Worm (Caenorhabditis elegans) whole organism, L3 larva: ENCODE data around the gene K04D7.6.

Experiments used
- R02D3.7 ChIP-seq: fragments of 150-350 bp; optimal IDR thresholded peaks from 2 replicates; lab custom pipeline; 2014; ENCODE audit warnings: missing biosample characterization, missing genetic modification characterization
- aly-2 ChIP-seq: fragments of 150-350 bp; optimal IDR thresholded peaks from 2 replicates; lab custom pipeline; 2014; ENCODE audit warnings: missing biosample characterization, missing genetic modification characterization
- ama-1 ChIP-seq: fragments of 150-350 bp; optimal IDR thresholded peaks from 2 replicates; lab custom pipeline; 2018
- ceh-16 ChIP-seq: sonication (generic microtip); optimal IDR thresholded peaks from 2 replicates; lab custom pipeline; 2017; ENCODE audit warnings: missing biosample characterization, missing genetic modification characterization
- ceh-9 ChIP-seq: sonication (generic microtip); optimal IDR thresholded peaks from 2 replicates; lab custom pipeline; 2018; ENCODE audit warnings: missing biosample characterization, missing genetic modification characterization
- daf-12 ChIP-seq: fragments of 150-350 bp; optimal IDR thresholded peaks from 2 replicates; lab custom pipeline; 2014; ENCODE audit warnings: missing biosample characterization, missing genetic modification reagents, missing genetic modification characterization
- egl-27 ChIP-seq: sonication (generic microtip); optimal IDR thresholded peaks from 4 replicates; lab custom pipeline; 2017; ENCODE audit warnings: missing biosample characterization, missing genetic modification reagents, missing genetic modification characterization
- egl-5 ChIP-seq: fragments of 150-350 bp; optimal IDR thresholded peaks from 2 replicates; lab custom pipeline; 2017; ENCODE audit warnings: missing biosample characterization, missing genetic modification reagents, missing genetic modification characterization, inconsistent platforms
- elt-1 ChIP-seq: fragments of 150-350 bp; optimal IDR thresholded peaks from 2 replicates; lab custom pipeline; 2014; ENCODE audit warnings: missing biosample characterization, missing genetic modification characterization
- elt-2 ChIP-seq: sonication (generic microtip); optimal IDR thresholded peaks from 2 replicates; lab custom pipeline; 2016; ENCODE audit warnings: missing genetic modification reagents, mild to moderate bottlenecking, missing genetic modification characterization, missing compliant biosample characterization
- elt-3 ChIP-seq, 3 experiments: fragments of 150-350 bp in 1 of 3; sonication (generic microtip) in 2 of 3; optimal IDR thresholded peaks; 2 replicates in 2 of 3; 4 replicates in 1 of 3; lab custom pipeline; 2014 to 2017; ENCODE audit warnings: missing biosample characterization in 3 of 3, missing genetic modification characterization in 3 of 3
- fkh-10 ChIP-seq: sonication (generic microtip); optimal IDR thresholded peaks from 2 replicates; lab custom pipeline; 2017; ENCODE audit warnings: missing biosample characterization, missing genetic modification reagents, missing genetic modification characterization
- fkh-2 ChIP-seq: fragments of 150-350 bp; optimal IDR thresholded peaks from 2 replicates; lab custom pipeline; 2014; ENCODE audit warnings: missing biosample characterization, missing genetic modification reagents, missing genetic modification characterization
- fos-1 ChIP-seq: fragments of 150-350 bp; optimal IDR thresholded peaks from 2 replicates; lab custom pipeline; 2014; ENCODE audit warnings: missing biosample characterization, missing genetic modification characterization
- hmg-11 ChIP-seq: sonication (generic microtip); optimal IDR thresholded peaks from 2 replicates; lab custom pipeline; 2016; ENCODE audit warnings: missing genetic modification characterization, missing compliant biosample characterization
- jun-1 ChIP-seq: fragments of 150-350 bp; optimal IDR thresholded peaks from 2 replicates; lab custom pipeline; 2014; ENCODE audit warnings: missing biosample characterization, missing genetic modification reagents, missing genetic modification characterization
- lin-15B ChIP-seq: fragments of 150-350 bp; optimal IDR thresholded peaks from 2 replicates; lab custom pipeline; 2014; ENCODE audit warnings: missing biosample characterization, missing genetic modification characterization
- lin-39 ChIP-seq: fragments of 150-350 bp; optimal IDR thresholded peaks from 2 replicates; lab custom pipeline; 2018; ENCODE audit warnings: missing biosample characterization, missing genetic modification reagents, missing genetic modification characterization
- lsy-12 ChIP-seq: sonication (generic microtip); optimal IDR thresholded peaks from 2 replicates; lab custom pipeline; 2016; ENCODE audit warnings: mild to moderate bottlenecking, missing genetic modification characterization, missing compliant biosample characterization
- mml-1 ChIP-seq: fragments of 150-350 bp; sonication (generic microtip); optimal IDR thresholded peaks from 3 replicates; lab custom pipeline; 2014; ENCODE audit warnings: missing biosample characterization, missing genetic modification characterization
- nfya-1 ChIP-seq: sonication (generic microtip); optimal IDR thresholded peaks from 2 replicates; lab custom pipeline; 2017; ENCODE audit warnings: missing genetic modification characterization, mild to moderate bottlenecking, missing compliant biosample characterization, antibody characterized with exemption, moderate library complexity; ENCODE audit not compliant: insufficient read depth
- nhr-11 ChIP-seq: fragments of 150-350 bp; optimal IDR thresholded peaks from 2 replicates; lab custom pipeline; 2014; ENCODE audit warnings: missing biosample characterization, missing genetic modification characterization
- nhr-12 ChIP-seq: fragments of 150-350 bp; optimal IDR thresholded peaks from 2 replicates; lab custom pipeline; 2014; ENCODE audit warnings: missing biosample characterization, missing genetic modification characterization
- nhr-23 ChIP-seq: fragments of 150-350 bp; optimal IDR thresholded peaks from 2 replicates; lab custom pipeline; 2014; ENCODE audit warnings: missing biosample characterization, missing genetic modification reagents, missing genetic modification characterization
- nhr-25 ChIP-seq: sonication (generic microtip); optimal IDR thresholded peaks from 2 replicates; lab custom pipeline; 2017; ENCODE audit warnings: missing biosample characterization, missing genetic modification characterization
- nhr-28 ChIP-seq: fragments of 150-350 bp; optimal IDR thresholded peaks from 2 replicates; lab custom pipeline; 2014; ENCODE audit warnings: missing biosample characterization, missing genetic modification characterization
- nhr-43 ChIP-seq: sonication (generic microtip); optimal IDR thresholded peaks from 2 replicates; lab custom pipeline; 2016; ENCODE audit warnings: mild to moderate bottlenecking, missing genetic modification characterization, missing compliant biosample characterization; ENCODE audit not compliant: poor library complexity, severe bottlenecking
- nhr-77 ChIP-seq: fragments of 150-350 bp; optimal IDR thresholded peaks from 2 replicates; lab custom pipeline; 2014; ENCODE audit warnings: missing biosample characterization, missing genetic modification characterization
- pha-4 ChIP-seq: fragments of 150-350 bp; optimal IDR thresholded peaks from 2 replicates; lab custom pipeline; 2014; ENCODE audit warnings: missing biosample characterization, missing genetic modification reagents, missing genetic modification characterization
- pqm-1 ChIP-seq: fragments of 150-350 bp; optimal IDR thresholded peaks from 2 replicates; lab custom pipeline; 2017; ENCODE audit warnings: missing biosample characterization, missing genetic modification characterization, inconsistent platforms
- sea-2 ChIP-seq: fragments of 150-350 bp; sonication (generic microtip); optimal IDR thresholded peaks from 4 replicates; lab custom pipeline; 2014; ENCODE audit warnings: missing biosample characterization, missing genetic modification reagents, missing genetic modification characterization
- snpc-4 ChIP-seq: fragments of 150-350 bp; optimal IDR thresholded peaks from 2 replicates; lab custom pipeline; 2014; ENCODE audit warnings: missing biosample characterization, missing genetic modification characterization
- unc-39 ChIP-seq: sonication (generic microtip); optimal IDR thresholded peaks from 4 replicates; lab custom pipeline; 2017; ENCODE audit warnings: missing biosample characterization, missing genetic modification characterization
- unc-62 ChIP-seq: fragments of 150-350 bp; sonication (generic microtip); optimal IDR thresholded peaks from 4 replicates; lab custom pipeline; 2014; ENCODE audit warnings: missing biosample characterization, missing genetic modification reagents, missing genetic modification characterization
- ztf-11 ChIP-seq: fragments of 150-350 bp; optimal IDR thresholded peaks from 2 replicates; lab custom pipeline; 2014; ENCODE audit warnings: missing biosample characterization, missing genetic modification characterization
- ztf-4 ChIP-seq: fragments of 150-350 bp; optimal IDR thresholded peaks from 2 replicates; lab custom pipeline; 2014; ENCODE audit warnings: missing biosample characterization, missing genetic modification characterization

K04D7.6 gene

DNA sequence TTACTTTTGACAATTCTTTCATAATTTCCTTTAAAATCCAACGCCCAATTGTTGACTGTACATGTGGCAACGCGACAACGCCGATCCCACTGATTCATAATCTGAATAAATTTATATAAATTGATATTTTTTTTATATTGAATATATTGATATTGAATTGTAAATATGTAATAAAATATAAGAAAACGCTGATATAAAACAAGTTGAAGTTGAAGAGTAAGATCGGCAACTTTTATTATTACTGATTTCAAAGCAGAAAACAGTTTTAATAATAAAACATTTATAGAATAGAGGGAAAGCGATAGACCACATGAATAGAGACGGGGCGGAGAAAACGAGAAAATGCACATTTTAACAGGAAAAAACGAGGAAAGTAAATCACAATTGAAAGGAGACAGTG, 13.1 kb upstream of the K04D7.6 start, which contains the start of gene qns-1:
TSS of gene qns-1 (minus strand) at position 101 of the 400 bp plus-strand sequence.
- no peak for TF ChIP-seq pha-4 (tag; lab: Kevin White, UChicago)
- no peak for TF ChIP-seq nhr-23 (tag; lab: Kevin White, UChicago)
- no peak for TF ChIP-seq egl-5 (tag; lab: Kevin White, UChicago)
- no peak for TF ChIP-seq nhr-12 (tag; lab: Kevin White, UChicago)
- no peak for TF ChIP-seq nhr-28 (tag; lab: Kevin White, UChicago)
- TF ChIP-seq nhr-77 (tag; lab: Kevin White, UChicago): no peak
- TF ChIP-seq lsy-12 (tag; lab: Kevin White, UChicago): no peak
- no peak for TF ChIP-seq hmg-11
- no peak for TF ChIP-seq mml-1 (tag; lab: Kevin White, UChicago)
- TF ChIP-seq ceh-9 (tag; lab: Kevin White, UChicago): no peak

DNA sequence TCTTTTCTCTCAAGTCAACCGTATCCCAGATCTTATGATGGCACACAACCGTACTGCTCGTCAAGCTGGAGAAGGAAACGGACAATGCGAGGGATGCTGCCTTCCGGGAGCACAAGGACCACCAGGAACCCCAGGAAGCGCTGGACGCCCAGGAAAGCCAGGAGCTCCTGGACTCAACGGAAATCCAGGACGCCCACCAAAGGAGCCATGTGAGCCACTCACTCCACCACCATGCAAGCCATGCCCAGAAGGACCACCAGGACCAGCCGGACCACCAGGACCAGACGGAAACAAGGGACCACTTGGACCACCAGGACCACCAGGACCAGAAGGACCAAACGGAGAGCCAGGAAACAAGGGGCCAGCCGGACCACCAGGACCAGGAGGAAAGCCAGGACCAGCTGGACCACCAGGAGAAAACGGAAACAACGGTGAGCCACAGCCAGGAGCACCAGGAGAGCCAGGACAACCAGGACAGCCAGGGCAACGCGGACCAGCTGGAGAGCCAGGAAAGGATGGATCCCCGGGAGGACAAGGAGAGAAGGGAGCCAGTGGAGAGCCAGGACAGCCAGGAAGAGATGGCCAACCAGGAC, 10.7 kb upstream of the K04D7.6 start:
- TF ChIP-seq fkh-10 (GFP tag; lab: Kevin White, UChicago) (no peak), fos-1 (tag; lab: Kevin White, UChicago) (no peak), pqm-1 (no peak), ama-1 (lab: Kevin White, UChicago) (no peak), ceh-16 (tag; lab: Kevin White, UChicago) (no peak), egl-27 (no peak), fkh-2 (no peak), nhr-12 (tag; lab: Kevin White, UChicago) (no peak), hmg-11 (no peak), unc-39 (no peak), jun-1 (tag; lab: Kevin White, UChicago) (no peak), elt-2 (tag; lab: Kevin White, UChicago) (no peak), mml-1 (tag; lab: Kevin White, UChicago) (no peak), ztf-4 (tag; lab: Kevin White, UChicago) (no peak), ztf-11 (no peak), lin-15B (tag; lab: Kevin White, UChicago) (no peak), nhr-23 (tag; lab: Kevin White, UChicago) (no peak)

DNA sequence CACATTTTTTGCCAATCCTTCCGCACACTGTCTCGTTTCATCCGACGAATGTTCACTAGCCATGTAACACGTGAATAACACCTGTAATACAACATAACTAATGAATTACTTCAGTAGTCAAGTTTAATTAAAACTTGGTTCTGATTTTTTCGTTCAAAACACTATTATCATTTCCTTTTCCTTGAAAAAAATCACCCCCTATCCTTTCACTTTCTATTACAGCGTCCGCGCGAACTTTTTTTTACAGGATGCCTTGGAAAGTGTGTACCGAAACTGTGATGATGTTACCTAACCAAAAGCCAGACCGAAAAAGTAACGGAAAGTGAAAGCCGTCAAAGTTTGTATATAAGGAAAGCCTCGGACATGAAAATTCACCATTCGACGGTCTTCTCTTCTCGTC, 10.0 kb upstream of the K04D7.6 start, which contains the start of gene col-124:
TSS of gene col-124 (plus strand) at position 374 of the 400 bp plus-strand sequence.
- TF ChIP-seq snpc-4: no peak
- TF ChIP-seq fkh-2: no peak
- no peak for TF ChIP-seq ztf-11

DNA sequence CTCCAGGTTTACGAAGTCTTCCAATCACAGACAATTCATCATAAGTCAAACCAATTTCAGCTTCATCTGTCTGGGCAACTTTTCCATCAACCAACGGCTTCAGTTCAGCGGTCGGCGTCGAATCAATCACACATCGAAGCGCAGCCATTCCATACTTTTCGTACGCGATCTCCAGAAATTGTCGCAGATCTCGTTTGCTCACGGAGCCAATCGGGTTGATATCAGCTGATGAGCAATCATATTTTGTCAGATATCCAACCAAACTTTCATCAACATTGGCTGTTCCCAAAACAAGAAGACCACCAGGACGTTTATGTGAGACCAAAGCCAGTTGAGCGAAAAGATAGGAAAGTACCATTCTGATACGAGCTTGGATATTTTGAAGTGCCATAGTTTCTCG, 9.3 kb upstream of the K04D7.6 start:
- TF ChIP-seq lin-39 (no peak), sea-2 (GFP tag; lab: Kevin White, UChicago) (no peak), lin-15B (tag; lab: Kevin White, UChicago) (no peak), elt-3 (tag; optimal IDR thresholded peaks at IDR 0.05; lab: Kevin White, UChicago) (no peak), snpc-4 (no peak), elt-1 (tag; lab: Kevin White, UChicago) (no peak), egl-27 (no peak), aly-2 (tag; lab: Kevin White, UChicago) (no peak), nhr-11 (tag; lab: Kevin White, UChicago) (no peak)

DNA sequence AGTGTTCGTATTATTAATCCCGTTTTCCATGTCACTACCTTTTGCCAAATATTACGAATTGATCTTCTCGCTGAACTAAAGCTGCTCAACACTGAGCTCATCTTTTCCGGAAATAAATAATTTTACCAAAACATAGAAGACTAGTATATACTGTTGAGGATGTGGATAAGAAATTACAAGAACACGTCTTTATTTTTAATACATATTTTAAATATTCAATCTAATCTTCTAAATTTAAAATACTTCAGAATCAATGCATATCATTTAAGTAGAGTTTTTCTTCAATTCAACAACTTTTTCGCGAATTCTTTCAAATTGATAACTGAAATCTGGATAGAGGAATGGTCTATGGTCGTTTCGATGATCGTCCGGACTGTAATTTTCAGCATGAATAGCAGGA, 8.7 kb upstream of the K04D7.6 start, which contains the start of gene abt-1:
TSS of gene abt-1 (minus strand) at position 101 of the 400 bp plus-strand sequence.
- TF ChIP-seq daf-12 (tag; lab: Kevin White, UChicago) (no peak), fkh-2 (no peak), R02D3.7 (tag; lab: Kevin White, UChicago) (no peak), ceh-9 (tag; lab: Kevin White, UChicago) (no peak), snpc-4 (no peak), nhr-12 (tag; lab: Kevin White, UChicago) (no peak), elt-3 (tag; optimal IDR thresholded peaks at IDR 0.05; lab: Kevin White, UChicago) (no peak), pha-4 (tag; lab: Kevin White, UChicago) (no peak), nfya-1 (tag; lab: Kevin White, UChicago) (no peak), elt-1 (tag; lab: Kevin White, UChicago) (no peak), unc-62 (GFP tag; lab: Kevin White, UChicago) (no peak), nhr-25 (no peak), elt-2 (tag; lab: Kevin White, UChicago) (no peak), fos-1 (tag; lab: Kevin White, UChicago) (no peak), ama-1 (lab: Kevin White, UChicago) (no peak), nhr-43 (tag; lab: Kevin White, UChicago) (no peak), nhr-77 (tag; lab: Kevin White, UChicago) (no peak), ztf-4 (tag; lab: Kevin White, UChicago) (no peak), nhr-11 (tag; lab: Kevin White, UChicago) (no peak), nhr-28 (tag; lab: Kevin White, UChicago) (no peak)
